Worm (Caenorhabditis elegans) whole organism, late embryonic: ENCODE data around the gene pms-2.

Experiments used
- F13H6.1 ChIP-seq: sonication (generic microtip); optimal IDR thresholded peaks from 2 replicates; lab custom pipeline; 2016; ENCODE audit warnings: missing genetic modification characterization, missing compliant biosample characterization
- ama-1 ChIP-seq: fragments of 150-350 bp; optimal IDR thresholded peaks from 2 replicates; lab custom pipeline; 2014
- ceh-31 ChIP-seq: sonication (generic microtip); optimal IDR thresholded peaks from 2 replicates; lab custom pipeline; 2016; ENCODE audit warnings: missing genetic modification characterization, missing compliant biosample characterization
- elt-4 ChIP-seq: sonication (generic microtip); optimal IDR thresholded peaks from 2 replicates; lab custom pipeline; 2016; ENCODE audit warnings: missing genetic modification characterization, missing compliant biosample characterization
- ets-4 ChIP-seq: sonication (generic microtip); optimal IDR thresholded peaks from 2 replicates; lab custom pipeline; 2016; ENCODE audit warnings: missing genetic modification characterization, missing compliant biosample characterization
- fax-1 ChIP-seq: sonication (generic microtip); optimal IDR thresholded peaks from 2 replicates; lab custom pipeline; 2016; ENCODE audit warnings: missing genotype, missing genetic modification characterization, missing compliant biosample characterization
- hlh-13 ChIP-seq: fragments of 200-800 bp; sonication (Bioruptor generic); optimal IDR thresholded peaks from 2 replicates; lab custom pipeline; 2018; ENCODE audit warnings: mild to moderate bottlenecking, missing genetic modification characterization, missing compliant biosample characterization
- hlh-6 ChIP-seq: sonication (generic microtip); optimal IDR thresholded peaks from 2 replicates; lab custom pipeline; 2016; ENCODE audit warnings: missing genotype, missing genetic modification characterization, missing compliant biosample characterization
- nfya-1 ChIP-seq: sonication (generic microtip); optimal IDR thresholded peaks from 2 replicates; lab custom pipeline; 2017; ENCODE audit warnings: missing genetic modification characterization, mild to moderate bottlenecking, missing compliant biosample characterization, antibody characterized with exemption, moderate library complexity
- odd-2 ChIP-seq: sonication (generic microtip); optimal IDR thresholded peaks from 2 replicates; lab custom pipeline; 2017; ENCODE audit warnings: antibody characterized with exemption, mild to moderate bottlenecking, missing genetic modification characterization, missing compliant biosample characterization
- pha-4 ChIP-seq: fragments of 150-350 bp; optimal IDR thresholded peaks from 2 replicates; lab custom pipeline; 2018; ENCODE audit warnings: missing biosample characterization, missing genetic modification reagents, missing genetic modification characterization
- ttx-3 ChIP-seq: sonication (generic microtip); optimal IDR thresholded peaks from 2 replicates; lab custom pipeline; 2016; ENCODE audit warnings: missing genetic modification reagents, missing genetic modification characterization, missing compliant biosample characterization

- no peak for TF ChIP-seq ets-4 (tag; lab: Kevin White, UChicago)
- no peak for TF ChIP-seq ttx-3 (tag; lab: Kevin White, UChicago)
- no peak for TF ChIP-seq nfya-1 (tag; lab: Kevin White, UChicago)
- TF ChIP-seq ama-1, result no peak
- TF ChIP-seq odd-2 (tag; lab: Kevin White, UChicago), result no peak
- TF ChIP-seq fax-1 (tag; lab: Kevin White, UChicago), result no peak
- TF ChIP-seq F13H6.1 (tag; lab: Kevin White, UChicago), result no peak
- TF ChIP-seq hlh-13 (GFP tag; lab: Kevin White, UChicago), result no peak
- no peak for TF ChIP-seq elt-4 (tag; lab: Kevin White, UChicago)
- no peak for TF ChIP-seq ceh-31 (tag; lab: Kevin White, UChicago)
- no peak for TF ChIP-seq pha-4 (tag; lab: Kevin White, UChicago)
- TF ChIP-seq hlh-6, result no peak
Observed at ce11 chrV:11593888-11594287, 23.5 kb upstream of the pms-2 start.
